Fruit fly (Drosophila melanogaster): Measurements from ENCODE around the gene Mipp1.

Gene Mipp1

DNA sequence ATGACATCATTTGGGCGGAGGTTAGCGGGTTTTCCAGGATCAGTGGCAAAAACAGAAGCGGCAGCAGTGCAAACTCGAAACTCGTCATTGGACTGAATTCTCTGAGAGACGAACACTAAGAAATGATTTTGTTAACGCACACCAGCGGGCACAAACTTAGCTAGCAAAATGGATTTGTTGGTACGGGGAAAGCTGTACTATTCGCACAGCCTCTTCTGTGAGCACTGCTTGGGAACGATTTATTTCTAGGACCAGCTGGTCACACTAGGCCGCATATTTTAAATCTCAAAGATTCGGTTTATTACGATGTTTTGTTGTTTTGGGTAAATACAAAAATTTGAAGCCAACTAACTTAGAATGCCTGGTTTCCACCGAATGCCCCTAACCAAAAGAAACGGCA lies 36.0 kb upstream of the Mipp1 start, which contains the start of gene CG4098 (continued):
- TF ChIP-seq HLH54F (GFP tag; optimal IDR thresholded peaks at IDR 0.05) = peak; percentile 69

DNA sequence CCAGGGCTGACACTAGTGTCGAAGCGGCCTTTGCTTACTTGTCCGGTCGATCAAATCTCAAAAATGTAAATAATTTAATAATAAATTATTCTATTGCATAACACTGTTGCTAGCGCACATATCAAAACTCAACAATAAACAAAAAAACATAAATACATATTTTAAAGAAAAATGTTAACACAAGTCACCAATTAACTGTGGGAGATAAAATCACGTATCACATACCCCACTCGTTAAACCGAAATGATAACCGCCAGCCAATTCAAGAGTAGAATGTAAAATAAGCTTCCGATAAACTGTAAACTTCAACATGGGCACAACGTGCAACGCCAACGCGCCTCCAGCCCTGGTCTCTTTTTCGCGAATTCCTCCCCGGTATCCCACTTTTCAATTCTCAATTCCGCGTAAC lies 29.6 kb upstream of the Mipp1 start, which contains the start of gene Arts:
Gene Arts (plus strand): TSS at position 116 of the 409 bp plus-strand sequence.
- TF ChIP-seq dati (GFP tag; IDR thresholded peaks at IDR 0.05) (no peak), jumu (GFP tag; optimal IDR thresholded peaks at IDR 0.05) (no peak), peb (GFP tag; IDR thresholded peaks at IDR 0.05) (no peak), Usf (GFP tag; optimal IDR thresholded peaks at IDR 0.05) (no peak), CG9797 (GFP tag; optimal IDR thresholded peaks at IDR 0.05) (no peak), Dfd (GFP tag; optimal IDR thresholded peaks at IDR 0.05) (no peak), CG17829 (tag; optimal IDR thresholded peaks at IDR 0.05) (peak; percentile 24), az2 (GFP tag; optimal IDR thresholded peaks at IDR 0.05) (peak; percentile 2), CG6654 (GFP tag; optimal IDR thresholded peaks at IDR 0.05) (no peak), Tbp (GFP tag; optimal IDR thresholded peaks at IDR 0.05) (no peak), CG2678 (tag; optimal IDR thresholded peaks at IDR 0.05) (peak; percentile 47), dpn (GFP tag; optimal IDR thresholded peaks at IDR 0.05) (peak in 1 of 2 experiments; percentile 7), chm (GFP tag; IDR thresholded peaks at IDR 0.05) (no peak), CG1832 (GFP tag; optimal IDR thresholded peaks at IDR 0.05) (no peak), exex (tag; optimal IDR thresholded peaks at IDR 0.05) (peak; percentile 32), maf-S (GFP tag; optimal IDR thresholded peaks at IDR 0.05) (no peak), hth (optimal IDR thresholded peaks at IDR 0.05) (no peak), Lhr (GFP tag; optimal IDR thresholded peaks at IDR 0.05) (no peak), crc (GFP tag; optimal IDR thresholded peaks at IDR 0.05) (no peak), ci (GFP tag; IDR thresholded peaks at IDR 0.05) (no peak), trh (GFP tag; optimal IDR thresholded peaks at IDR 0.05) (no peak), NK7.1 (GFP tag; optimal IDR thresholded peaks at IDR 0.05) (no peak), ewg (GFP tag; optimal IDR thresholded peaks at IDR 0.05) (no peak), CG17359 (tag; optimal IDR thresholded peaks at IDR 0.05) (no peak), CG1792 (GFP tag; optimal IDR thresholded peaks at IDR 0.05) (no peak), al (GFP tag; IDR thresholded peaks at IDR 0.05) (no peak), run (tag; optimal IDR thresholded peaks at IDR 0.05) (no peak), CG12104 (GFP tag; optimal IDR thresholded peaks at IDR 0.05) (no peak), Bdp1 (GFP tag; optimal IDR thresholded peaks at IDR 0.05) (no peak), CG10654 (GFP tag; optimal IDR thresholded peaks at IDR 0.05) (no peak), CG8359 (GFP tag; optimal IDR thresholded peaks at IDR 0.05; ENCODE audit: borderline replicate concordance) (no peak), Asciz (GFP tag; optimal IDR thresholded peaks at IDR 0.05) (no peak), D (optimal IDR thresholded peaks at IDR 0.05) (no peak), D (GFP tag; optimal IDR thresholded peaks at IDR 0.05) (no peak), B-H1 (GFP tag; IDR thresholded peaks at IDR 0.05) (no peak), Atf-2 (GFP tag; optimal IDR thresholded peaks at IDR 0.05) (no peak), CG8089 (GFP tag; optimal IDR thresholded peaks at IDR 0.05) (no peak), zf30C (GFP tag; optimal IDR thresholded peaks at IDR 0.05) (no peak), Antp (GFP tag; optimal IDR thresholded peaks at IDR 0.05) (no peak), CG8290 (GFP tag; optimal IDR thresholded peaks at IDR 0.05) (no peak), CG8290 (tag; optimal IDR thresholded peaks at IDR 0.05) (peak in 1 of 2 experiments; percentile 32), aop (GFP tag; IDR thresholded peaks at IDR 0.05) (no peak), ash1 (GFP tag; optimal IDR thresholded peaks at IDR 0.05) (no peak), fd102C (GFP tag; optimal IDR thresholded peaks at IDR 0.05) (no peak), esg (GFP tag; conservative IDR thresholded peaks at IDR 0.05) (no peak), usp (GFP tag; optimal IDR thresholded peaks at IDR 0.05) (no peak), sc (optimal IDR thresholded peaks at IDR 0.05) (no peak), sc (GFP tag; optimal IDR thresholded peaks at IDR 0.05) (no peak), pzg (GFP tag; optimal IDR thresholded peaks at IDR 0.05) (peak; percentile 32), Mad (GFP tag; optimal IDR thresholded peaks at IDR 0.05) (no peak), CG10267 (tag; optimal IDR thresholded peaks at IDR 0.05) (peak; percentile 28)
